Fruit fly (Drosophila melanogaster): ENCODE measurements around the gene dj.

Gene dj

DNA sequence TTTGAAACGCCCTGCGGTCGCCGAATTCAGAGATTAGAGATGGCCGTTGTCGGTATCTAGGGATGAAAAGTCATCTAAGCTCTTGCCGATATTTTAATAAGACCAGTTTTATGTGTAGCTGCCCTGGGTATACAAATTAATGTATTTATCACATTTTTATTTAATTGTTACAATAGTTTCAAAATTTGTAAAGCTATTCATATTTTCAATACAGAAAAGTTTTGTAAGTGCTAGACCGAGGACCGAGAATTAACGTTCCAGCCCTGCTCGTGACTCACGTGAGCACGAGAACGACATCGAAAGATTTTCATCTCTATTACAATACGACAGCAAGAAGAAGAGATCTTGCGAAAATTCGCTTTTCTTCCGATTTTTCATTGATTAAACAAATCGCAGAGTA lies 8.0 kb downstream of the dj start, which contains the start of the genes CG1105 and CG1965 (continued):
- TF ChIP-seq Xbp1 (GFP tag; optimal IDR thresholded peaks at IDR 0.05) = peak; percentile 97
- TF ChIP-seq nmo (GFP tag; optimal IDR thresholded peaks at IDR 0.05) = peak; percentile 96
- TF ChIP-seq bsh (GFP tag; optimal IDR thresholded peaks at IDR 0.05) = peak in 1 of 2 experiments; percentile 91
- peak; percentile 87 for TF ChIP-seq CG7271 (tag; optimal IDR thresholded peaks at IDR 0.05)
- TF ChIP-seq unpg (GFP tag; optimal IDR thresholded peaks at IDR 0.05) = peak; percentile 91
- peak; percentile 100 for TF ChIP-seq BEAF-32 (GFP tag; optimal IDR thresholded peaks at IDR 0.05)
- peak; percentile 94 for TF ChIP-seq CG6791 (GFP tag; IDR thresholded peaks at IDR 0.05; ENCODE audit: partially characterized antibody)
- TF ChIP-seq Scr (GFP tag; IDR thresholded peaks at IDR 0.05; ENCODE audit: partially characterized antibody) = peak; percentile 99
- peak; percentile 96 to 97 for TF ChIP-seq dpn (GFP tag; optimal IDR thresholded peaks at IDR 0.05)
- peak; percentile 79 for TF ChIP-seq E2f2 (GFP tag; IDR thresholded peaks at IDR 0.05)
- peak; percentile 53 for TF ChIP-seq schlank (tag; optimal IDR thresholded peaks at IDR 0.05)
- peak; percentile 92 for TF ChIP-seq CG10366 (GFP tag; IDR thresholded peaks at IDR 0.05)
- peak; percentile 90 for TF ChIP-seq B-H2 (GFP tag; optimal IDR thresholded peaks at IDR 0.05)
- TF ChIP-seq Hmx (GFP tag; optimal IDR thresholded peaks at IDR 0.05) = peak; percentile 85
- peak; percentile 85 for TF ChIP-seq CG31441 (GFP tag; IDR thresholded peaks at IDR 0.05)
- peak; percentile 88 for TF ChIP-seq Awh (GFP tag; IDR thresholded peaks at IDR 0.05)
- peak; percentile 92 for TF ChIP-seq fd96Cb (tag; optimal IDR thresholded peaks at IDR 0.05)
- TF ChIP-seq CG12236 (GFP tag; optimal IDR thresholded peaks at IDR 0.05) = peak; percentile 84
- TF ChIP-seq luna (GFP tag; optimal IDR thresholded peaks at IDR 0.05) = peak; percentile 81
- TF ChIP-seq CG6683 (GFP tag; optimal IDR thresholded peaks at IDR 0.05) = peak; percentile 71
- TF ChIP-seq cwo (GFP tag; optimal IDR thresholded peaks at IDR 0.05) = peak; percentile 84
- peak; percentile 82 to 85 for TF ChIP-seq tll (GFP tag; optimal IDR thresholded peaks at IDR 0.05)
- TF ChIP-seq CG11696 (GFP tag; IDR thresholded peaks at IDR 0.05) = no peak
- peak; percentile 81 for TF ChIP-seq CG34376 (GFP tag; optimal IDR thresholded peaks at IDR 0.05)
- peak; percentile 86 for TF ChIP-seq CG33557 (GFP tag; optimal IDR thresholded peaks at IDR 0.05)
- peak; percentile 54 for TF ChIP-seq CG10565 (GFP tag; optimal IDR thresholded peaks at IDR 0.05)
- peak; percentile 62 for TF ChIP-seq CG17802 (tag; optimal IDR thresholded peaks at IDR 0.05)
- TF ChIP-seq Lhr (GFP tag; optimal IDR thresholded peaks at IDR 0.05) = peak; percentile 93
- peak; percentile 98 for TF ChIP-seq lilli (GFP tag; optimal IDR thresholded peaks at IDR 0.05)
- no peak for TF ChIP-seq oc (tag; optimal IDR thresholded peaks at IDR 0.05)
- peak; percentile 89 for TF ChIP-seq CG5245 (GFP tag; optimal IDR thresholded peaks at IDR 0.05)
- TF ChIP-seq sug (tag; optimal IDR thresholded peaks at IDR 0.05) = peak; percentile 92
- TF ChIP-seq CG8290 (GFP tag; optimal IDR thresholded peaks at IDR 0.05) = peak; percentile 91
- peak; percentile 83 for TF ChIP-seq CG8290 (tag; optimal IDR thresholded peaks at IDR 0.05)
- TF ChIP-seq sna (GFP tag; IDR thresholded peaks at IDR 0.05; ENCODE audit: partially characterized antibody) = peak; percentile 100
- no peak for TF ChIP-seq CG1832 (GFP tag; optimal IDR thresholded peaks at IDR 0.05)
- TF ChIP-seq CG31224 (GFP tag; IDR thresholded peaks at IDR 0.05) = peak; percentile 86
- peak; percentile 15 for TF ChIP-seq TFAM (GFP tag; optimal IDR thresholded peaks at IDR 0.05)
- TF ChIP-seq gsb (GFP tag; IDR thresholded peaks at IDR 0.05) = peak; percentile 83
- TF ChIP-seq CG8359 (GFP tag; optimal IDR thresholded peaks at IDR 0.05; ENCODE audit: borderline replicate concordance) = peak; percentile 71
- peak; percentile 96 for TF ChIP-seq CG2712 (tag; optimal IDR thresholded peaks at IDR 0.05)
- TF ChIP-seq slbo (GFP tag; IDR thresholded peaks at IDR 0.05) = peak; percentile 97
- peak; percentile 76 for TF ChIP-seq Drgx (GFP tag; IDR thresholded peaks at IDR 0.05)
- TF ChIP-seq lab (GFP tag; optimal IDR thresholded peaks at IDR 0.05) = peak; percentile 92
- TF ChIP-seq CG10979 (tag; optimal IDR thresholded peaks at IDR 0.05) = peak; percentile 89
- TF ChIP-seq insv (GFP tag; optimal IDR thresholded peaks at IDR 0.05) = peak in 1 of 2 experiments; percentile 57
- TF ChIP-seq ash1 (GFP tag; optimal IDR thresholded peaks at IDR 0.05) = peak; percentile 45
- TF ChIP-seq fru (optimal IDR thresholded peaks at IDR 0.05) = no peak
- TF ChIP-seq Gsc (GFP tag; IDR thresholded peaks at IDR 0.05) = peak; percentile 86
- peak; percentile 91 for TF ChIP-seq CG8924 (tag; optimal IDR thresholded peaks at IDR 0.05)
